Worm (Caenorhabditis elegans) whole organism, early embryonic: ENCODE data around the gene F19B6.10.

Experiments used
- flt-1 ChIP-seq: fragments of 200-800 bp; sonication (Bioruptor generic); IDR thresholded peaks from 2 replicates; pipeline ENCODE4 v1.3.6; 2022; ENCODE audit warnings: missing genetic modification characterization, missing compliant biosample characterization
- scrt-1 ChIP-seq: fragments of 200-800 bp; sonication (Bioruptor generic); IDR thresholded peaks from 2 replicates; pipeline ENCODE4 v1.3.6; 2022; ENCODE audit warnings: missing genetic modification characterization, missing compliant biosample characterization

DNA sequence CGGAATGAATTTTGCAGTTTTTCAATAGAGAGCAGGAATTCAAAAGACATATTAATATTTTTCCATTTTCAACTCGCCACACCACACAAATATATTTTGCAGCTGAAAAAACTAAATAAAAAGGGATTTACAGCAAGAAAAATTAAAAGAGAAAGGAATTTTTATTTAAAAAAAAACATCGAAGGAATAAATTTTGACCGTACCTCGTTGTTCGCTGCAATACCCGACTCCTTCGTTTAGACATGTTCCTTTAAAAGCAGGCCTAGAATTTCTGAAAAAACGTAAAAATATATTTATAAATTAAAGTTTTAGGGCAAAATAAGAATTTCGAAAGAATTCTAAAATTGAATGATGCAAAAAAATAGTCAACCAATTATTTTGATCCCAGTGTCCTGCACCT, 1.2 kb upstream of the F19B6.10 start, which contains the start of gene F19B6.1:
- TF ChIP-seq scrt-1 (no peak), flt-1 (GFP tag; lab: Robert Waterston, UW) (no peak)
